Fruit fly (Drosophila melanogaster) Kc167 (cell line): ENCODE data around the gene CG14856.

Experiments used
- Sin3A ChIP-seq: fragments of >200 bp; optimal IDR thresholded peaks from 2 replicates; lab custom pipeline; 2018; ENCODE audit warnings: missing external identifiers
- h ChIP-seq: fragments of >200 bp; optimal IDR thresholded peaks from 3 replicates; lab custom pipeline; 2018; ENCODE audit warnings: missing external identifiers
- insv ChIP-seq: fragments of >200 bp; optimal IDR thresholded peaks from 3 replicates; lab custom pipeline; 2018; ENCODE audit warnings: missing external identifiers
- psq ChIP-seq: fragments of >200 bp; optimal IDR thresholded peaks from 2 replicates; lab custom pipeline; 2017; ENCODE audit warnings: missing external identifiers
- ttk ChIP-seq: sonication (Bioruptor generic); optimal IDR thresholded peaks from 2 replicates; lab custom pipeline; 2017; ENCODE audit warnings: missing external identifiers

DNA sequence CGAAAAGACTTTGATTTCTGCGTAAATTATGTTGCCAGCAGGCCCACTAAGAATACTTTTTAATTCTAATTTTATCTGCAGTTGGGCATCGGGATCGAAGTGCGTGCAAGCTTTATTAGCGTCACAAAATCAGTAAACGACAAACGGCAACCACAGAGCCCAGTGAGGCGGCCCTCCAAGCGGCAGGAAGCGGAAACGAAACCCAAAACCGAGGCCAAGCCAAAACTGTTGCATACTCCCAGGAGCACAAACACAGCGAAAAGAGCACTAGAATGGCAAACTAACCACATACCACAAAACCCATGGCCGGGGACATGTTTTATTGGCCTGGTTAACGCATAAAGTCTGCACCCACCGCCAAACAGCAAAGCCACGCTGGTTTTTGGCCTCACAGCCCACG, 33.5 kb downstream of the CG14856 start:
- TF ChIP-seq ttk (lab: Kevin White, UChicago) (no peak), Sin3A (lab: Kevin White, UChicago) (no peak), psq (lab: Kevin White, UChicago) (no peak), insv (no peak), h (lab: Kevin White, UChicago) (no peak)
